Worm (Caenorhabditis elegans) whole organism, L1 larva: Measurements from ENCODE around the gene F36D3.5.
"Not testable (repeated sequence)": the region's sequence is repeated elsewhere in the genome, so short reads cannot be mapped to it uniquely, and the experiment has no call there.

ENCODE experiments used
- C04F5.9 ChIP-seq: sonication (generic microtip); optimal IDR thresholded peaks from 2 replicates; lab custom pipeline; 2016; ENCODE audit warnings: missing genetic modification characterization, missing compliant biosample characterization
- C16A3.4 ChIP-seq: fragments of 150-350 bp; optimal IDR thresholded peaks from 2 replicates; lab custom pipeline; 2014; ENCODE audit warnings: missing biosample characterization, missing genetic modification characterization
- C34B4.2 ChIP-seq: sonication (generic microtip); optimal IDR thresholded peaks from 2 replicates; lab custom pipeline; 2017; ENCODE audit warnings: mild to moderate bottlenecking, missing genetic modification characterization, missing compliant biosample characterization
- F16B12.6 ChIP-seq: fragments of 150-350 bp; optimal IDR thresholded peaks from 2 replicates; lab custom pipeline; 2014; ENCODE audit warnings: missing biosample characterization, missing genetic modification characterization
- alr-1 ChIP-seq: fragments of 200-800 bp; sonication (Bioruptor generic); optimal IDR thresholded peaks from 2 replicates; lab custom pipeline; 2018; ENCODE audit warnings: borderline replicate concordance, mild to moderate bottlenecking, missing genetic modification characterization, missing compliant biosample characterization
- ceh-63 ChIP-seq: fragments of 200-800 bp; sonication (Bioruptor generic); optimal IDR thresholded peaks from 2 replicates; lab custom pipeline; 2018; ENCODE audit warnings: mild to moderate bottlenecking, missing genetic modification characterization, missing compliant biosample characterization
- ces-1 ChIP-seq: fragments of 150-350 bp; optimal IDR thresholded peaks from 2 replicates; lab custom pipeline; 2014; ENCODE audit warnings: missing biosample characterization, missing genetic modification reagents, missing genetic modification characterization
- dsc-1 ChIP-seq: sonication (generic microtip); optimal IDR thresholded peaks from 2 replicates; lab custom pipeline; 2016; ENCODE audit warnings: mild to moderate bottlenecking, missing genetic modification characterization, missing compliant biosample characterization
- efl-3 ChIP-seq: fragments of 200-800 bp; sonication (Bioruptor generic); optimal IDR thresholded peaks from 2 replicates; lab custom pipeline; 2018; ENCODE audit warnings: mild to moderate bottlenecking, missing genetic modification characterization, missing compliant biosample characterization
- egl-27 ChIP-seq, 2 experiments: fragments of 150-350 bp in 1 of 2; sonication (generic microtip); optimal IDR thresholded peaks; 3 replicates each; lab custom pipeline; 2017 to 2018; ENCODE audit warnings: missing biosample characterization in 2 of 2, missing genetic modification characterization in 2 of 2, missing genetic modification reagents in 2 of 2
- elt-2 ChIP-seq: sonication (generic microtip); optimal IDR thresholded peaks from 2 replicates; lab custom pipeline; 2016; ENCODE audit warnings: missing genetic modification characterization, mild to moderate bottlenecking, inconsistent platforms, missing compliant biosample characterization, missing genetic modification reagents
- elt-3 ChIP-seq, 6 experiments: fragments of 150-350 bp in 1 of 6; sonication (generic microtip); optimal IDR thresholded peaks; 2 replicates each; lab custom pipeline; 2017 to 2018; ENCODE audit warnings: missing biosample characterization in 6 of 6, missing genetic modification characterization in 6 of 6, inconsistent platforms in 1 of 6
- ets-5 ChIP-seq: fragments of 200-800 bp; sonication (Bioruptor generic); IDR thresholded peaks from 2 replicates; pipeline ENCODE4 v1.3.6; 2022; ENCODE audit warnings: missing genetic modification characterization, missing compliant biosample characterization
- fkh-8 ChIP-seq: sonication (generic microtip); optimal IDR thresholded peaks from 2 replicates; lab custom pipeline; 2016; ENCODE audit warnings: mild to moderate bottlenecking, missing genetic modification characterization, missing compliant biosample characterization
- fos-1 ChIP-seq: fragments of 150-350 bp; optimal IDR thresholded peaks from 2 replicates; lab custom pipeline; 2014; ENCODE audit warnings: missing biosample characterization, missing genetic modification characterization
- grh-1 ChIP-seq: fragments of 200-800 bp; sonication (Bioruptor generic); IDR thresholded peaks from 2 replicates; pipeline ENCODE4 v1.3.6; 2022; ENCODE audit warnings: missing genetic modification reagents, missing genetic modification characterization, missing compliant biosample characterization
- hpl-2 ChIP-seq: fragments of 150-350 bp; optimal IDR thresholded peaks from 2 replicates; lab custom pipeline; 2014; ENCODE audit warnings: missing biosample characterization, missing genetic modification reagents, missing genetic modification characterization
- isw-1 ChIP-seq: fragments of 200-800 bp; sonication (Bioruptor generic); IDR thresholded peaks from 2 replicates; pipeline ENCODE4 v1.3.6; 2022; ENCODE audit warnings: missing genetic modification characterization, missing compliant biosample characterization
- jun-1 ChIP-seq: fragments of 150-350 bp; optimal IDR thresholded peaks from 2 replicates; lab custom pipeline; 2014; ENCODE audit warnings: missing biosample characterization, missing genetic modification reagents, missing genetic modification characterization
- lin-14 ChIP-seq: fragments of 200-800 bp; sonication (Bioruptor generic); optimal IDR thresholded peaks from 2 replicates; lab custom pipeline; 2018; ENCODE audit warnings: mild to moderate bottlenecking, missing genetic modification characterization, moderate library complexity, missing compliant biosample characterization
- lin-39 ChIP-seq: fragments of 150-350 bp; optimal IDR thresholded peaks from 2 replicates; lab custom pipeline; 2014; ENCODE audit warnings: missing biosample characterization, missing genetic modification reagents, missing genetic modification characterization
- lir-3 ChIP-seq: sonication (generic microtip); optimal IDR thresholded peaks from 2 replicates; lab custom pipeline; 2016; ENCODE audit warnings: mild to moderate bottlenecking, missing genetic modification characterization, moderate library complexity, missing compliant biosample characterization; ENCODE audit not compliant: poor library complexity
- mab-9 ChIP-seq: fragments of 200-800 bp; sonication (Bioruptor generic); IDR thresholded peaks from 2 replicates; pipeline ENCODE4 v1.3.6; 2022; ENCODE audit warnings: missing genetic modification reagents, missing genetic modification characterization, missing compliant biosample characterization
- mef-2 ChIP-seq: fragments of 150-350 bp; optimal IDR thresholded peaks from 2 replicates; lab custom pipeline; 2014; ENCODE audit warnings: missing biosample characterization, missing genetic modification characterization
- mep-1 ChIP-seq: fragments of 150-350 bp; optimal IDR thresholded peaks from 2 replicates; lab custom pipeline; 2014; ENCODE audit warnings: missing biosample characterization, missing genetic modification characterization
- nhr-12 ChIP-seq: sonication (generic microtip); optimal IDR thresholded peaks from 2 replicates; lab custom pipeline; 2017; ENCODE audit warnings: missing biosample characterization, missing genetic modification characterization
- nhr-47 ChIP-seq: sonication (generic microtip); optimal IDR thresholded peaks from 2 replicates; lab custom pipeline; 2016; ENCODE audit warnings: mild to moderate bottlenecking, missing genetic modification characterization, moderate library complexity, missing compliant biosample characterization
- nhr-90 ChIP-seq: sonication (generic microtip); optimal IDR thresholded peaks from 2 replicates; lab custom pipeline; 2016; ENCODE audit warnings: mild to moderate bottlenecking, missing genetic modification characterization, missing compliant biosample characterization; ENCODE audit not compliant: poor library complexity
- pax-3 ChIP-seq: fragments of 200-800 bp; sonication (Bioruptor generic); optimal IDR thresholded peaks from 2 replicates; lab custom pipeline; 2018; ENCODE audit warnings: mild to moderate bottlenecking, missing genetic modification characterization, moderate library complexity, missing compliant biosample characterization
- rnt-1 ChIP-seq: sonication (generic microtip); optimal IDR thresholded peaks from 2 replicates; lab custom pipeline; 2016; ENCODE audit warnings: mild to moderate bottlenecking, missing genetic modification characterization, moderate library complexity, missing compliant biosample characterization
- snpc-4 ChIP-seq: fragments of 150-350 bp; optimal IDR thresholded peaks from 2 replicates; lab custom pipeline; 2014; ENCODE audit warnings: missing biosample characterization, missing genetic modification characterization
- swsn-7 ChIP-seq: sonication (generic microtip); optimal IDR thresholded peaks from 2 replicates; lab custom pipeline; 2016; ENCODE audit warnings: missing genetic modification characterization, missing compliant biosample characterization
- tbx-2 ChIP-seq: sonication (generic microtip); optimal IDR thresholded peaks from 2 replicates; lab custom pipeline; 2016; ENCODE audit warnings: missing genetic modification characterization, missing compliant biosample characterization
- tlp-1 ChIP-seq: fragments of 150-350 bp; optimal IDR thresholded peaks from 2 replicates; lab custom pipeline; 2014; ENCODE audit warnings: missing biosample characterization, missing genetic modification characterization
- unc-30 ChIP-seq: sonication (generic microtip); optimal IDR thresholded peaks from 2 replicates; lab custom pipeline; 2017; ENCODE audit warnings: missing biosample characterization, missing genetic modification characterization
- unc-98 ChIP-seq: fragments of 200-800 bp; sonication (Bioruptor generic); IDR thresholded peaks from 2 replicates; pipeline ENCODE4 v1.3.6; 2022; ENCODE audit warnings: missing genetic modification characterization, missing compliant biosample characterization
- vab-15 ChIP-seq: sonication (generic microtip); optimal IDR thresholded peaks from 2 replicates; lab custom pipeline; 2017; ENCODE audit warnings: missing genotype, mild to moderate bottlenecking, missing genetic modification characterization, missing compliant biosample characterization
- ztf-11 ChIP-seq, 2 experiments: sonication (generic microtip); optimal IDR thresholded peaks; 2 replicates each; lab custom pipeline; 2016 to 2017; ENCODE audit warnings: missing genetic modification characterization in 2 of 2, missing biosample characterization in 1 of 2, missing compliant biosample characterization in 1 of 2

F36D3.5 gene

ce11 chrV:16515140-16515539, at the start of gene F36D3.5:
Gene F36D3.5 (minus strand): TSS chrV:16515240.
- TF ChIP-seq C16A3.4; tlp-1 (tag; lab: Kevin White, UChicago); F16B12.6 (tag; lab: Kevin White, UChicago): not testable (repeated sequence)

- TF ChIP-seq vab-15 (tag; lab: Kevin White, UChicago) (no peak), tbx-2 (tag; lab: Kevin White, UChicago) (peak; percentile 3), jun-1 (no peak), lin-14 (GFP tag; lab: Kevin White, UChicago) (no peak), rnt-1 (tag; lab: Kevin White, UChicago) (peak; percentile 49), grh-1 (GFP tag; lab: Robert Waterston, UW) (no peak), nhr-47 (no peak), unc-98 (GFP tag; lab: Robert Waterston, UW) (peak; percentile 72), fos-1 (no peak), isw-1 (GFP tag; lab: Robert Waterston, UW) (no peak; the same call in 1 of the 2 replicates), ces-1 (GFP tag; lab: Kevin White, UChicago) (no peak), nhr-12 (tag; lab: Kevin White, UChicago) (no peak), ztf-11 (tag; optimal IDR thresholded peaks at IDR 0.05; lab: Kevin White, UChicago) (peak in 1 of 2 experiments; percentile 26), mab-9 (GFP tag; lab: Robert Waterston, UW) (peak; percentile 24; the same call in 1 of the 2 replicates), dsc-1 (tag; lab: Kevin White, UChicago) (no peak), ets-5 (GFP tag; lab: Robert Waterston, UW) (no peak), mef-2 (tag; lab: Kevin White, UChicago) (no peak), C34B4.2 (no peak), elt-2 (no peak), alr-1 (tag; lab: Kevin White, UChicago) (no peak)
Measured at ce11 chrV:16552929-16553328, 37.9 kb upstream of the F36D3.5 start, which contains the start of gene Y32B12B.4. Gene Y32B12B.4 (plus strand): TSS chrV:16553327.

DNA sequence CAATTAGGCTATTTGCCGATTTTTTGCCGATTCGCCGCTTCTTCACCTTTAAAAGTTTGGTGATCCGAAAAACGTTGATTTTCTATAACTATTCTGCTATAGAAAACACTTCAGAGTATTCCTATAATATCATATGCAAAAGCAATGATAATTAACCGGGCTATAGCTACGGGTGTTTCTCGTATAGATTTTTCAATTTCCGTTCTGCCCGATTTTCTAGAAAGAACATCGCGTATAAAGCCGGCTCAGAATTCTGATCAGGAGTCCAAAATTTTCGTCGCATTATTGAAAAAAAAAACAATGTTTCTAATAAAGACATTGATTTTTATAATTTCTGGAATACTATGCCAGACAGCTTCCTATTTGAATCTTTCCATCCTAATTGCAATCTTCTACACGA, 35.6 kb upstream of the F36D3.5 start, which contains the start of gene srbc-65:
Gene srbc-65, plus strand, starts transcription at position 301 of the 400 bp plus-strand sequence.
- TF ChIP-seq pax-3 (tag; lab: Kevin White, UChicago) (no peak), lir-3 (tag; lab: Kevin White, UChicago) (no peak), nhr-90 (no peak), lin-39 (tag; lab: Kevin White, UChicago) (no peak), egl-27 (tag; optimal IDR thresholded peaks at IDR 0.05; lab: Kevin White, UChicago) (no peak)

ce11 chrV:16540657-16541056, 25.6 kb upstream of the F36D3.5 start:
- TF ChIP-seq hpl-2 (GFP tag; lab: Kevin White, UChicago) = no peak
- no peak for TF ChIP-seq C04F5.9 (tag; lab: Kevin White, UChicago)
- no peak for TF ChIP-seq efl-3 (GFP tag; lab: Kevin White, UChicago)
- TF ChIP-seq pax-3 (tag; lab: Kevin White, UChicago) = no peak
- no peak for TF ChIP-seq ceh-63 (GFP tag; lab: Kevin White, UChicago)
- no peak for TF ChIP-seq snpc-4
- no peak for TF ChIP-seq fkh-8 (tag; lab: Kevin White, UChicago)
- no peak for TF ChIP-seq grh-1 (GFP tag; lab: Robert Waterston, UW)
- TF ChIP-seq F16B12.6 (tag; lab: Kevin White, UChicago) = no peak
- TF ChIP-seq swsn-7 (tag; lab: Kevin White, UChicago) = no peak
- TF ChIP-seq fos-1 = no peak
- TF ChIP-seq elt-3 (tag; optimal IDR thresholded peaks at IDR 0.05; lab: Kevin White, UChicago) = no peak
- TF ChIP-seq mep-1 = no peak
- no peak for TF ChIP-seq unc-30
- TF ChIP-seq nhr-90 = no peak
